Worm (Caenorhabditis elegans): ENCODE measurements around the gene ifd-2.

ce11 chrX:779259-779658 lies 36.5 kb downstream of the ifd-2 start:
- no peak for TF ChIP-seq nhr-11 (tag; optimal IDR thresholded peaks at IDR 0.05)
- no peak for TF ChIP-seq ceh-34 (tag; optimal IDR thresholded peaks at IDR 0.05)
- TF ChIP-seq hlh-30 (tag; optimal IDR thresholded peaks at IDR 0.05; ENCODE audit: insufficient read depth) = no peak
- TF ChIP-seq hlh-8 (tag; optimal IDR thresholded peaks at IDR 0.05) = no peak
- no peak for TF ChIP-seq fkh-10 (GFP tag; optimal IDR thresholded peaks at IDR 0.05)
- TF ChIP-seq hlh-15 (tag; optimal IDR thresholded peaks at IDR 0.05) = no peak
- no peak for TF ChIP-seq dve-1 (tag; optimal IDR thresholded peaks at IDR 0.05)
- no peak for TF ChIP-seq lim-6 (tag; optimal IDR thresholded peaks at IDR 0.05)
- no peak for TF ChIP-seq ceh-6 (GFP tag; optimal IDR thresholded peaks at IDR 0.05)
- TF ChIP-seq Y22D7AL.16 (tag; optimal IDR thresholded peaks at IDR 0.05) = no peak
- TF ChIP-seq ama-1 (optimal IDR thresholded peaks at IDR 0.05) = no peak
- no peak for TF ChIP-seq pha-4 (tag; optimal IDR thresholded peaks at IDR 0.05)
- no peak for TF ChIP-seq ceh-2 (tag; optimal IDR thresholded peaks at IDR 0.05)
